Worm (Caenorhabditis elegans) whole organism, L4/young adult: ENCODE results near the gene irk-1.

Source experiments
- W03F9.2 ChIP-seq: fragments of 150-350 bp; optimal IDR thresholded peaks from 2 replicates; lab custom pipeline; 2014; ENCODE audit warnings: missing biosample characterization, missing genetic modification characterization
- dao-5 ChIP-seq: sonication (generic microtip); optimal IDR thresholded peaks from 2 replicates; lab custom pipeline; 2016; ENCODE audit warnings: missing genotype, missing genetic modification characterization, moderate library complexity, missing compliant biosample characterization
- him-1 ChIP-seq: sonication (generic microtip); optimal IDR thresholded peaks from 2 replicates; lab custom pipeline; 2016; ENCODE audit warnings: missing genotype, missing genetic modification reagents, missing genetic modification characterization, missing compliant biosample characterization

DNA sequence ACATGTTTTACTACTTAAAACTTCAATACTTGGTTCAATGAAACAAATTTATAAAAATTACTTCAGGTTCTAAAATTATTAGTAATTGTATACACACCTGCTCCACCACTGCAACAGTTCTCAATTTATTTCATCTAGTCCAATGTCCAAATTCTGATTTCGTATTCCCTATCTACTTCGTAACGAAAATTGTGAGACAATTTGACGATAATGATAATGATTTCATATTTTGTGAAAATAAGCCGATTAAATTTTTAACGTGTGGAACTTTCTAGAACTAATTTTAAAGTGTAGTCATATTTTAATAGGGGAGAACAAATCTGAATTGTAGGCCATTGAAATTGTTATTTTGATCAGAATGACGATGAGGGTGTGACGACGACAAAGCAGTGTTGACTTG is 12.5 kb upstream of the irk-1 start:
- TF ChIP-seq dao-5 (tag; lab: Kevin White, UChicago), result no peak
- TF ChIP-seq him-1 (tag; lab: Kevin White, UChicago), result no peak
- TF ChIP-seq W03F9.2 (tag; lab: Kevin White, UChicago), result no peak
